Fruit fly (Drosophila melanogaster): ENCODE results near the gene CG34129.

CG34129 gene

dm6 chr3R:26228026-26228635 lies 37.1 kb upstream of the CG34129 start (continued):
- TF ChIP-seq CG10267 (tag; optimal IDR thresholded peaks at IDR 0.05) (no peak), hb (GFP tag; IDR thresholded peaks at IDR 0.05; ENCODE audit: partially characterized antibody) (no peak), CG32767 (GFP tag; IDR thresholded peaks at IDR 0.05) (peak; percentile 69), Awh (GFP tag; IDR thresholded peaks at IDR 0.05) (peak; percentile 96), cas (GFP tag; IDR thresholded peaks at IDR 0.05) (peak; percentile 63; the same call in 1 of the 2 replicates), CG33557 (GFP tag; optimal IDR thresholded peaks at IDR 0.05) (peak; percentile 92), bbx (GFP tag; IDR thresholded peaks at IDR 0.05; ENCODE audit: partially characterized antibody) (no peak), schlank (tag; optimal IDR thresholded peaks at IDR 0.05) (peak; percentile 94), Hr51 (GFP tag; optimal IDR thresholded peaks at IDR 0.05) (peak; percentile 25 to 91), Bgb (GFP tag; IDR thresholded peaks at IDR 0.05; ENCODE audit: partially characterized antibody) (no peak), jing (GFP tag; optimal IDR thresholded peaks at IDR 0.05) (peak; percentile 56), CG7839 (tag; optimal IDR thresholded peaks at IDR 0.05) (peak; percentile 51), Doc3 (GFP tag; IDR thresholded peaks at IDR 0.05; ENCODE audit: partially characterized antibody) (no peak), H15 (GFP tag; IDR thresholded peaks at IDR 0.05) (peak; percentile 79), Hey (tag; optimal IDR thresholded peaks at IDR 0.05) (peak; percentile 85), ssp (GFP tag; IDR thresholded peaks at IDR 0.05) (peak; percentile 25; the same call in 1 of the 2 replicates), CG18764 (GFP tag; optimal IDR thresholded peaks at IDR 0.05) (peak; percentile 89), peb (GFP tag; IDR thresholded peaks at IDR 0.05) (peak; percentile 72), ATbp (GFP tag; optimal IDR thresholded peaks at IDR 0.05) (peak; percentile 98), CG13424 (tag; optimal IDR thresholded peaks at IDR 0.05) (peak; percentile 80), Dll (GFP tag; IDR thresholded peaks at IDR 0.05; ENCODE audit: partially characterized antibody) (no peak), toy (GFP tag; IDR thresholded peaks at IDR 0.05) (peak; percentile 81), CG3281 (GFP tag; optimal IDR thresholded peaks at IDR 0.05) (peak; percentile 82), Adf1 (GFP tag; IDR thresholded peaks at IDR 0.05) (peak; percentile 55; the same call in 1 of the 2 replicates), ftz-f1 (GFP tag; optimal IDR thresholded peaks at IDR 0.05) (peak; percentile 44), Med (GFP tag) (peak; percentile 98), lab (GFP tag; optimal IDR thresholded peaks at IDR 0.05) (peak; percentile 97), Ssrp (tag; optimal IDR thresholded peaks at IDR 0.05) (no peak), fu2 (GFP tag; optimal IDR thresholded peaks at IDR 0.05) (peak; percentile 49), hbn (GFP tag; IDR thresholded peaks at IDR 0.05; ENCODE audit: partially characterized antibody) (no peak), CG9817 (tag; optimal IDR thresholded peaks at IDR 0.05) (peak; percentile 71), fd96Cb (tag; optimal IDR thresholded peaks at IDR 0.05) (peak; percentile 64), vfl (GFP tag; optimal IDR thresholded peaks at IDR 0.05) (peak; percentile 67), CG7271 (tag; optimal IDR thresholded peaks at IDR 0.05) (peak; percentile 61), pfk (GFP tag; optimal IDR thresholded peaks at IDR 0.05) (peak; percentile 81), Nf-YB (GFP tag; optimal IDR thresholded peaks at IDR 0.05) (peak; percentile 54), CG9727 (GFP tag; optimal IDR thresholded peaks at IDR 0.05) (peak; percentile 87), Elba2 (GFP tag; optimal IDR thresholded peaks at IDR 0.05) (no peak), CG17328 (GFP tag; IDR thresholded peaks at IDR 0.05) (peak; percentile 65), fd3F (GFP tag; optimal IDR thresholded peaks at IDR 0.05) (peak; percentile 58), dpn (GFP tag; optimal IDR thresholded peaks at IDR 0.05) (peak; percentile 57 to 87), usp (GFP tag; optimal IDR thresholded peaks at IDR 0.05) (no peak), ro (GFP tag; IDR thresholded peaks at IDR 0.05) (peak; percentile 52; the same call in 1 of the 2 replicates), vnd (GFP tag; IDR thresholded peaks at IDR 0.05; ENCODE audit: partially characterized antibody) (no peak), Drgx (GFP tag; IDR thresholded peaks at IDR 0.05) (no peak), Opbp (GFP tag; IDR thresholded peaks at IDR 0.05; ENCODE audit: partially characterized antibody) (no peak), GATAe (GFP tag; conservative IDR thresholded peaks at IDR 0.05) (peak; percentile 36; the same call in 1 of the 2 replicates), Mrtf (GFP tag; IDR thresholded peaks at IDR 0.05) (peak; percentile 63; the same call in 2 of the 3 replicates)

All from whole organism, embryonic.